Fruit fly (Drosophila melanogaster) whole organism, embryonic: Measurements from ENCODE around the gene CG3626.
A peak's percentile ranks its signal among the peaks of the same experiment; 100 is the strongest.
"Not testable (repeated sequence)": the region's sequence is repeated elsewhere in the genome, so short reads cannot be mapped to it uniquely, and the experiment has no call there.

Experiments used
- BEAF-32 ChIP-seq: fragments of 200-800 bp; sonication (Bioruptor generic); optimal IDR thresholded peaks from 3 replicates; lab custom pipeline; 2017; ENCODE audit warnings: missing biosample characterization, missing genetic modification characterization, mild to moderate bottlenecking, moderate library complexity, missing genetic modification reagents
- Bgb ChIP-seq: fragments of 200-800 bp; sonication (Bioruptor generic); IDR thresholded peaks from 2 replicates; pipeline ENCODE4 v1.3.6; 2022; ENCODE audit warnings: missing biosample characterization, missing genetic modification characterization; ENCODE audit not compliant: partially characterized antibody
- CG11456 ChIP-seq: fragments of 200-800 bp; sonication (Bioruptor generic); IDR thresholded peaks from 3 replicates; pipeline ENCODE4 v1.3.6; 2022; ENCODE audit warnings: missing biosample characterization, missing genetic modification characterization
- CG12659 ChIP-seq: fragments of 200-800 bp; sonication (Bioruptor generic); optimal IDR thresholded peaks from 3 replicates; lab custom pipeline; 2017; ENCODE audit warnings: mild to moderate bottlenecking, missing biosample characterization, missing genetic modification reagents, missing genetic modification characterization
- CG13287 ChIP-seq: fragments of 200-800 bp; sonication (Bioruptor generic); IDR thresholded peaks from 2 replicates; pipeline ENCODE4 v1.3.6; 2022; ENCODE audit warnings: missing biosample characterization, missing genetic modification characterization; ENCODE audit not compliant: partially characterized antibody
- CG16813 ChIP-seq: fragments of 200-800 bp; sonication (Bioruptor generic); IDR thresholded peaks from 3 replicates; pipeline ENCODE4 v1.3.6; 2022; ENCODE audit warnings: missing biosample characterization, missing genetic modification characterization; ENCODE audit not compliant: partially characterized antibody
- CG32532 ChIP-seq: fragments of 200-800 bp; sonication (Bioruptor generic); IDR thresholded peaks from 2 replicates; pipeline ENCODE4 v1.3.6; 2022; ENCODE audit warnings: missing biosample characterization, missing genetic modification characterization
- CG34224 ChIP-seq: fragments of 200-800 bp; sonication (Bioruptor generic); IDR thresholded peaks from 3 replicates; pipeline ENCODE4 v1.3.6; 2022; ENCODE audit warnings: missing biosample characterization, missing genetic modification characterization; ENCODE audit not compliant: partially characterized antibody
- CG3995 ChIP-seq: fragments of 200-800 bp; sonication (Bioruptor generic); optimal IDR thresholded peaks from 3 replicates; lab custom pipeline; 2016; ENCODE audit warnings: missing biosample characterization, missing genetic modification characterization
- CG42726 ChIP-seq: fragments of 200-800 bp; sonication (Bioruptor generic); IDR thresholded peaks from 2 replicates; pipeline ENCODE4 v1.3.6; 2022; ENCODE audit warnings: missing biosample characterization, missing genetic modification characterization; ENCODE audit not compliant: partially characterized antibody
- CG6689 ChIP-seq: fragments of 200-800 bp; sonication (Bioruptor generic); IDR thresholded peaks from 2 replicates; pipeline ENCODE4 v1.3.6; 2022; ENCODE audit warnings: missing biosample characterization, missing genetic modification characterization
- CG8290 ChIP-seq, 3 experiments: fragments of 200-800 bp; sonication (Bioruptor generic); optimal IDR thresholded peaks; 2 replicates each; lab custom pipeline; 2016 to 2019; ENCODE audit warnings: missing biosample characterization in 3 of 3, missing genetic modification characterization in 3 of 3, mild to moderate bottlenecking in 2 of 3, moderate library complexity in 1 of 3
- CG9932 ChIP-seq: fragments of 200-800 bp; sonication (Bioruptor generic); IDR thresholded peaks from 2 replicates; pipeline ENCODE4 v1.3.6; 2022; ENCODE audit warnings: missing biosample characterization, missing genetic modification characterization
- Dp ChIP-seq: fragments of 200-800 bp; sonication (Bioruptor generic); optimal IDR thresholded peaks from 2 replicates; lab custom pipeline; 2018; ENCODE audit warnings: missing biosample characterization, mild to moderate bottlenecking, missing genetic modification characterization, moderate library complexity
- Dref ChIP-seq: fragments of 200-800 bp; sonication (Bioruptor generic); IDR thresholded peaks from 2 replicates; pipeline ENCODE4 v1.3.6; 2022; ENCODE audit warnings: missing biosample characterization, missing genetic modification characterization
- E2f2 ChIP-seq: fragments of 200-800 bp; sonication (Bioruptor generic); IDR thresholded peaks from 2 replicates; pipeline ENCODE4 v1.3.6; 2022; ENCODE audit warnings: missing biosample characterization, missing genetic modification characterization
- Gug ChIP-seq: fragments of 200-800 bp; sonication (Bioruptor generic); IDR thresholded peaks from 4 replicates; pipeline ENCODE4 v1.3.6; 2022; ENCODE audit warnings: missing biosample characterization, missing genetic modification characterization
- H2.0 ChIP-seq: fragments of 200-800 bp; sonication (Bioruptor generic); IDR thresholded peaks from 2 replicates; pipeline ENCODE4 v1.3.6; 2022; ENCODE audit warnings: missing biosample characterization, missing genetic modification characterization
- HLH3B ChIP-seq: fragments of 200-800 bp; sonication (Bioruptor generic); IDR thresholded peaks from 2 replicates; pipeline ENCODE4 v1.3.6; 2022; ENCODE audit warnings: missing biosample characterization, missing genetic modification characterization
- HLH4C ChIP-seq: fragments of 200-800 bp; sonication (Bioruptor generic); IDR thresholded peaks from 3 replicates; pipeline ENCODE4 v1.3.6; 2022; ENCODE audit warnings: missing biosample characterization, missing genetic modification characterization; ENCODE audit not compliant: partially characterized antibody
- MBD-R2 ChIP-seq: fragments of 200-800 bp; sonication (Bioruptor generic); IDR thresholded peaks from 2 replicates; pipeline ENCODE4 v1.3.6; 2022; ENCODE audit warnings: missing biosample characterization, missing genetic modification characterization
- NFAT ChIP-seq: fragments of 200-800 bp; sonication (Bioruptor generic); IDR thresholded peaks from 2 replicates; pipeline ENCODE4 v1.3.6; 2022; ENCODE audit warnings: missing biosample characterization, missing genetic modification characterization
- Rfx ChIP-seq: fragments of 200-800 bp; sonication (Bioruptor generic); IDR thresholded peaks from 2 replicates; pipeline ENCODE4 v1.3.6; 2022; ENCODE audit warnings: missing biosample characterization, missing genetic modification characterization
- Scr ChIP-seq: fragments of 200-800 bp; sonication (Bioruptor generic); IDR thresholded peaks from 2 replicates; pipeline ENCODE4 v1.3.6; 2022; ENCODE audit warnings: missing biosample characterization, missing genetic modification characterization; ENCODE audit not compliant: partially characterized antibody
- Sry-δ ChIP-seq: fragments of 200-800 bp; sonication (Bioruptor generic); optimal IDR thresholded peaks from 2 replicates; lab custom pipeline; 2016; ENCODE audit warnings: missing biosample characterization, missing genetic modification characterization
- amos ChIP-seq: fragments of 200-800 bp; sonication (Bioruptor generic); IDR thresholded peaks from 2 replicates; pipeline ENCODE4 v1.3.6; 2022; ENCODE audit warnings: missing biosample characterization, missing genetic modification characterization; ENCODE audit not compliant: partially characterized antibody
- bbx ChIP-seq: fragments of 200-800 bp; sonication (Bioruptor generic); IDR thresholded peaks from 2 replicates; pipeline ENCODE4 v1.3.6; 2022; ENCODE audit warnings: missing biosample characterization, missing genetic modification characterization; ENCODE audit not compliant: partially characterized antibody
- crp ChIP-seq, 2 experiments: fragments of 200-800 bp; sonication (Bioruptor generic); optimal IDR thresholded peaks; 2 replicates in 1 of 2; 3 replicates in 1 of 2; lab custom pipeline; 2017; ENCODE audit warnings: missing biosample characterization in 2 of 2, missing genetic modification characterization in 2 of 2, mild to moderate bottlenecking in 1 of 2, moderate library complexity in 1 of 2
- cwo ChIP-seq: fragments of 200-800 bp; sonication (Bioruptor generic); optimal IDR thresholded peaks from 3 replicates; lab custom pipeline; 2017; ENCODE audit warnings: missing biosample characterization, missing genetic modification characterization, mild to moderate bottlenecking, moderate library complexity, missing genetic modification reagents
- dm ChIP-seq: fragments of 200-800 bp; sonication (Bioruptor generic); optimal IDR thresholded peaks from 3 replicates; lab custom pipeline; 2016; ENCODE audit warnings: missing biosample characterization, missing genetic modification characterization
- hbn ChIP-seq: fragments of 200-800 bp; sonication (Bioruptor generic); IDR thresholded peaks from 2 replicates; pipeline ENCODE4 v1.3.6; 2022; ENCODE audit warnings: missing biosample characterization, missing genetic modification characterization; ENCODE audit not compliant: partially characterized antibody
- knrl ChIP-seq: fragments of 200-800 bp; sonication (Bioruptor generic); IDR thresholded peaks from 3 replicates; pipeline ENCODE4 v1.3.6; 2022; ENCODE audit warnings: missing biosample characterization, missing genetic modification characterization; ENCODE audit not compliant: partially characterized antibody
- prd ChIP-seq, 3 experiments: fragments of >200 bp in 2 of 3; fragments of 200-800 bp in 1 of 3; sonication (Bioruptor generic) in 1 of 3; optimal IDR thresholded peaks in 2 of 3; IDR thresholded peaks in 1 of 3; 2 replicates in 2 of 3; 3 replicates in 1 of 3; pipeline versions ENCODE4 v1.3.6 to Lab custom; 2017 to 2022; ENCODE audit warnings: missing biosample characterization in 1 of 3, missing genetic modification characterization in 1 of 3
- pzg ChIP-seq: fragments of 200-800 bp; sonication (Bioruptor generic); optimal IDR thresholded peaks from 3 replicates; lab custom pipeline; 2018; ENCODE audit warnings: missing biosample characterization, mild to moderate bottlenecking, missing genetic modification characterization, moderate library complexity
- row ChIP-seq: fragments of 200-800 bp; sonication (Bioruptor generic); IDR thresholded peaks from 3 replicates; pipeline ENCODE4 v1.3.6; 2022; ENCODE audit warnings: missing biosample characterization, missing genetic modification characterization
- slbo ChIP-seq: fragments of 200-800 bp; sonication (Bioruptor generic); IDR thresholded peaks from 2 replicates; pipeline ENCODE4 v1.3.6; 2022; ENCODE audit warnings: missing biosample characterization, missing genetic modification characterization
- stc ChIP-seq: fragments of 200-800 bp; sonication (Bioruptor generic); IDR thresholded peaks from 2 replicates; pipeline ENCODE4 v1.3.6; 2022; ENCODE audit warnings: missing biosample characterization, missing genetic modification characterization
- tgo ChIP-seq: fragments of 200-800 bp; sonication (Bioruptor generic); IDR thresholded peaks from 3 replicates; pipeline ENCODE4 v1.3.6; 2022; ENCODE audit warnings: missing biosample characterization, missing genetic modification characterization
- vnd ChIP-seq: fragments of 200-800 bp; sonication (Bioruptor generic); IDR thresholded peaks from 3 replicates; pipeline ENCODE4 v1.3.6; 2022; ENCODE audit warnings: missing biosample characterization, missing genetic modification characterization; ENCODE audit not compliant: partially characterized antibody
- vvl ChIP-seq: fragments of 200-800 bp; sonication (Bioruptor generic); IDR thresholded peaks from 2 replicates; pipeline ENCODE4 v1.3.6; 2022; ENCODE audit warnings: missing biosample characterization, missing genetic modification characterization
- zfh1 ChIP-seq: fragments of 200-800 bp; sonication (Bioruptor generic); IDR thresholded peaks from 3 replicates; pipeline ENCODE4 v1.3.6; 2022; ENCODE audit warnings: missing biosample characterization, missing genetic modification characterization

The CG3626 gene

DNA sequence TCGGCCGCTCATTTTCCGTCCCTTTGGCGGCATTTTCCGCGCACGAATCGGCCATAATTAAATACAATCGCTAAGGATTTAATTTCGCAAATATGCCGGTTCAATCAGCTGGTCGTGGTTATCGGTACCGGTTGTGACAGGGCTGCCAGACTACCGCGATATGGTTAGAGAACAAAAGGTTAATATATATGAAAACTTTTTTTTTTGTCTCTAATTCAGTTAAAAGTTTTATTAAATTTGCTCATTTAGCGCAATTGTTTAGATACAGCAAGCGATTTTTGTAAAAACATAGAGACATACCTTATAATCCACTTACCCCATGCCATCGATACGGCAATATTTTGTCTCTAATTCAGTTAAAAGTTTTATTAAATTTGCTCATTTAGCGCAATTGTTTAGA lies 48.2 kb upstream of the CG3626 start (continued):
- TF ChIP-seq H2.0 (GFP tag; lab: Robert Waterston, UW) = peak; percentile 53; the same call in 1 of the 2 replicates
- TF ChIP-seq HLH3B (GFP tag; lab: Robert Waterston, UW) = peak; percentile 45; the same call in 1 of the 2 replicates
- TF ChIP-seq slbo = peak; percentile 79
- peak; percentile 59; the same call in 1 of the 3 replicates for TF ChIP-seq zfh1

DNA sequence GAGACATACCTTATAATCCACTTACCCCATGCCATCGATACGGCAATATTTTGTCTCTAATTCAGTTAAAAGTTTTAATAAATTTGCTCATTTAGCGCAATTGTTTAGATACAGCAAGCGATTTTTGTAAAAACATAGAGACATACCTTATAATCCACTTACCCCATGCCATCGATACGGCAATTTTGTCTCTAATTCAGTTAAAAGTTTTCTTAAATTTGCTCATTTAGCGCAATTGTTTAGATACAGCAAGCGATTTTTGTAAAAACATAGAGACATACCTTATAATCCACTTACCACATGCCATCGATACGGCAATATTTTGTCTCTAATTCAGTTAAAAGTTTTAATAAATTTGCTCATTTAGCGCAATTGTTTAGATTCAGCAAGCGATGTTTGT lies 47.5 kb upstream of the CG3626 start, which contains the start of gene mei-9:
Gene mei-9 (minus strand): TSS at position 101 of the 400 bp plus-strand sequence.
- not testable (repeated sequence) for TF ChIP-seq tgo (GFP tag; lab: Robert Waterston, UW); CG12659 (GFP tag; lab: Kevin White, UChicago); stc (GFP tag; lab: Robert Waterston, UW)

DNA sequence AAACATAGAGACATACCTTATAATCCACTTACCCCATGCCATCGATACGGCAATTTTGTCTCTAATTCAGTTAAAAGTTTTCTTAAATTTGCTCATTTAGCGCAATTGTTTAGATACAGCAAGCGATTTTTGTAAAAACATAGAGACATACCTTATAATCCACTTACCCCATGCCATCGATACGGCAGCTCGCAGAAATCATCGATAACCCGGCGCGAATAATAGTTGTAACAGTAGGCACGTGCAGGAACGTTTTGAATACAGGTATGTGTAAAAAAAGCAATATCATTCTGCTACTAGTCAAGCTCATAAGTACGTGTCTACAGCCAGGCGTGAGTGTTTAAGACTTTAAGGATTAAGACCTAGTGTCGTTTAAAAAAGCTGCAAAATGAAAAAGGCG lies 47.0 kb upstream of the CG3626 start, which contains the start of gene NO66:
Gene NO66 (plus strand): TSS at position 199 of the 400 bp plus-strand sequence.
- TF ChIP-seq CG16813 (GFP tag; lab: Robert Waterston, UW) (peak; percentile 43; the same call in 1 of the 3 replicates), CG9932 (peak; percentile 41; the same call in 1 of the 2 replicates), dm (GFP tag; lab: Kevin White, UChicago) (peak; percentile 22), CG42726 (GFP tag; lab: Robert Waterston, UW) (0 out of 2 replicates have a peak, but pooled peaks have one; percentile 30), Scr (GFP tag; lab: Robert Waterston, UW) (peak; percentile 58), crp (GFP tag; optimal IDR thresholded peaks at IDR 0.05; lab: Kevin White, UChicago) (peak in 1 of 2 experiments; percentile 0), E2f2 (peak; percentile 50), slbo (peak; percentile 44; the same call in 1 of the 2 replicates), vvl (GFP tag; lab: Robert Waterston, UW) (peak; percentile 20; the same call in 1 of the 2 replicates), HLH4C (GFP tag; lab: Robert Waterston, UW) (0 out of 3 replicates have a peak, but pooled peaks have one; percentile 19), Sry-δ (GFP tag; lab: Kevin White, UChicago) (peak; percentile 1), CG3995 (GFP tag; lab: Kevin White, UChicago) (peak; percentile 77), hbn (GFP tag; lab: Robert Waterston, UW) (0 out of 2 replicates have a peak, but pooled peaks have one; percentile 42), cwo (GFP tag; lab: Kevin White, UChicago) (peak; percentile 47), CG13287 (GFP tag; lab: Robert Waterston, UW) (peak; percentile 57; the same call in 1 of the 2 replicates), prd (GFP tag; IDR thresholded peaks at IDR 0.05; lab: Robert Waterston, UW) (peak; percentile 16; the same call in 1 of the 3 replicates), tgo (GFP tag; lab: Robert Waterston, UW) (peak; percentile 16; the same call in 1 of the 3 replicates), CG11456 (GFP tag; lab: Robert Waterston, UW) (0 out of 3 replicates have a peak, but pooled peaks have one; percentile 42), Gug (GFP tag; lab: Robert Waterston, UW) (peak; percentile 15; the same call in 1 of the 4 replicates), Dref (peak; percentile 73), Rfx (GFP tag; lab: Robert Waterston, UW) (peak; percentile 46; the same call in 1 of the 2 replicates), vnd (0 out of 3 replicates have a peak, but pooled peaks have one; percentile 18), knrl (GFP tag; lab: Robert Waterston, UW) (peak; percentile 19; the same call in 1 of the 3 replicates), Dp (peak; percentile 28), NFAT (peak; percentile 7; the same call in 1 of the 2 replicates), bbx (peak; percentile 63), CG8290 (tag; optimal IDR thresholded peaks at IDR 0.05; lab: Kevin White, UChicago) (peak in 1 of 2 experiments; percentile 27), MBD-R2 (GFP tag; lab: Robert Waterston, UW) (peak; percentile 51), CG34224 (GFP tag; lab: Robert Waterston, UW) (0 out of 3 replicates have a peak, but pooled peaks have one; percentile 21), pzg (GFP tag; lab: Kevin White, UChicago) (peak; percentile 31), amos (GFP tag; lab: Robert Waterston, UW) (peak; percentile 58; the same call in 1 of the 2 replicates), Bgb (GFP tag; lab: Robert Waterston, UW) (peak; percentile 52), CG32532 (peak; percentile 25; the same call in 1 of the 2 replicates), BEAF-32 (GFP tag; lab: Kevin White, UChicago) (peak; percentile 55), CG6689 (GFP tag; lab: Robert Waterston, UW) (peak; percentile 87), row (GFP tag; lab: Robert Waterston, UW) (peak; percentile 69)
- TF ChIP-seq prd (optimal IDR thresholded peaks at IDR 0.05; lab: Kevin White, UChicago); CG8290 (GFP tag; optimal IDR thresholded peaks at IDR 0.05; lab: Kevin White, UChicago): not testable (repeated sequence)
